Worm (Caenorhabditis elegans): ENCODE data around the gene Y61A9LA.1.

- TF ChIP-seq lim-6 (tag; optimal IDR thresholded peaks at IDR 0.05): no peak
- no peak for TF ChIP-seq hlh-13 (GFP tag; optimal IDR thresholded peaks at IDR 0.05)
- TF ChIP-seq ttx-3 (tag; optimal IDR thresholded peaks at IDR 0.05): no peak
- no peak for TF ChIP-seq pqm-1 (tag; optimal IDR thresholded peaks at IDR 0.05)
- no peak for TF ChIP-seq rnt-1 (tag; optimal IDR thresholded peaks at IDR 0.05)
These were observed 14.1 kb downstream of the Y61A9LA.1 start for ce11 chrV:4599225-4599624.
